Fruit fly (Drosophila melanogaster) Kc167 (cell line): ENCODE data around the gene gig.

Source experiments
- Myc ChIP-seq: fragments of >200 bp; optimal IDR thresholded peaks from 2 replicates; lab custom pipeline; 2017; ENCODE audit warnings: missing external identifiers
- h ChIP-seq: fragments of >200 bp; optimal IDR thresholded peaks from 3 replicates; lab custom pipeline; 2018; ENCODE audit warnings: missing external identifiers
- insv ChIP-seq: fragments of >200 bp; optimal IDR thresholded peaks from 3 replicates; lab custom pipeline; 2018; ENCODE audit warnings: missing external identifiers
- psq ChIP-seq: fragments of >200 bp; optimal IDR thresholded peaks from 2 replicates; lab custom pipeline; 2017; ENCODE audit warnings: missing external identifiers
- ttk ChIP-seq: sonication (Bioruptor generic); optimal IDR thresholded peaks from 2 replicates; lab custom pipeline; 2017; ENCODE audit warnings: missing external identifiers

- TF ChIP-seq h (lab: Kevin White, UChicago) (no peak), Myc (no peak), psq (lab: Kevin White, UChicago) (no peak), ttk (lab: Kevin White, UChicago) (no peak), insv (lab: Kevin White, UChicago) (no peak)
Measured at dm6 chr3L:20088755-20089334, 40.1 kb upstream of the gig start, which contains the start of gene sNPF-R.
